Fruit fly (Drosophila melanogaster): ENCODE data around the gene CG10097.

CG10097 gene

DNA sequence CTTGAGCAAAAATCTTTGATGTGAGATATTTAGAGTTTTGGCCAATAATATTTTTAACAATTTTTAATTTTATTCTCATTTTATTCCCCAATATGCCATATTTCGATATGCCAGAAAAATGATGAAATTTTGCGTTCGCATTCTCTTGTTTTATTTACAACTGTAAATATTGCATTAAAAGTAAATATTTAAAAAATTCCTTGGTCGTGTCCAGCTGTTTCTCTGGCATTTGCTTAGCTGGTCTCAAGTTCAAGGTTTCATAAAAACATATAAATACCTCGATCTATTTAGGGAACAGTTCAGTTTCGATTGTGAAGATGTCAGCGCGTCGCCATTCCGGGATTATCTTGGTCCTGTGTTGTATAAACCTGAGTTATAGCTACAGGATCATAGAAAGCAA, 54.4 kb downstream of the CG10097 start, which contains the start of gene Sgsf:
Gene Sgsf, plus strand, starts transcription at position 301 of the 400 bp plus-strand sequence.
- no peak for TF ChIP-seq Jarid2 (GFP tag; optimal IDR thresholded peaks at IDR 0.05)
- no peak for TF ChIP-seq tio (GFP tag; optimal IDR thresholded peaks at IDR 0.05)
- no peak for TF ChIP-seq zen2 (GFP tag; IDR thresholded peaks at IDR 0.05; ENCODE audit: partially characterized antibody)
- TF ChIP-seq en (GFP tag; optimal IDR thresholded peaks at IDR 0.05), result no peak
- no peak for TF ChIP-seq CG2129 (GFP tag; IDR thresholded peaks at IDR 0.05; ENCODE audit: partially characterized antibody)
- TF ChIP-seq fd102C (GFP tag; optimal IDR thresholded peaks at IDR 0.05), result no peak
- TF ChIP-seq Dref (GFP tag; IDR thresholded peaks at IDR 0.05), result no peak
- TF ChIP-seq HLH4C (GFP tag; IDR thresholded peaks at IDR 0.05; ENCODE audit: partially characterized antibody), result no peak
- TF ChIP-seq stc (GFP tag; IDR thresholded peaks at IDR 0.05), result no peak
- no peak for TF ChIP-seq dm (GFP tag; optimal IDR thresholded peaks at IDR 0.05)
- no peak for TF ChIP-seq grn (GFP tag; optimal IDR thresholded peaks at IDR 0.05)
- TF ChIP-seq CG7786 (GFP tag; optimal IDR thresholded peaks at IDR 0.05), result no peak
- TF ChIP-seq Doc3 (GFP tag; IDR thresholded peaks at IDR 0.05; ENCODE audit: partially characterized antibody), result no peak
- TF ChIP-seq Spps (tag; optimal IDR thresholded peaks at IDR 0.05), result no peak
- TF ChIP-seq CG9609 (GFP tag; optimal IDR thresholded peaks at IDR 0.05), result no peak
- no peak for TF ChIP-seq bsh (GFP tag; optimal IDR thresholded peaks at IDR 0.05)
- no peak for TF ChIP-seq sim (GFP tag; IDR thresholded peaks at IDR 0.05)
- TF ChIP-seq CG3407 (GFP tag; optimal IDR thresholded peaks at IDR 0.05), result no peak
- TF ChIP-seq CG2202 (tag; optimal IDR thresholded peaks at IDR 0.05), result no peak
